Worm (Caenorhabditis elegans) whole organism, midembryonic: Measurements from ENCODE around the gene C02D5.2.

Experiments used
- T22C8.4 ChIP-seq: fragments of 200-800 bp; sonication (Bioruptor generic); IDR thresholded peaks from 2 replicates; pipeline ENCODE4 v1.3.6; 2022; ENCODE audit warnings: missing genetic modification characterization, missing compliant biosample characterization
- cog-1 ChIP-seq: sonication (generic microtip); optimal IDR thresholded peaks from 2 replicates; lab custom pipeline; 2016; ENCODE audit warnings: missing genetic modification characterization, missing compliant biosample characterization
- flt-1 ChIP-seq: fragments of 200-800 bp; sonication (Bioruptor generic); IDR thresholded peaks from 2 replicates; pipeline ENCODE4 v1.3.6; 2022; ENCODE audit warnings: missing genetic modification characterization, missing compliant biosample characterization
- klf-2 ChIP-seq: fragments of 200-800 bp; sonication (Bioruptor generic); conservative IDR thresholded peaks from 2 replicates; pipeline ENCODE4 v1.3.6; 2022; ENCODE audit warnings: missing genetic modification reagents, missing genetic modification characterization, missing compliant biosample characterization
- med-1 ChIP-seq: sonication (generic microtip); optimal IDR thresholded peaks from 2 replicates; lab custom pipeline; 2017; ENCODE audit warnings: missing genetic modification characterization, mild to moderate bottlenecking, missing compliant biosample characterization, antibody characterized with exemption, missing genetic modification reagents; ENCODE audit not compliant: insufficient read depth
- ref-1 ChIP-seq: fragments of 200-800 bp; sonication (Bioruptor generic); conservative IDR thresholded peaks from 2 replicates; pipeline ENCODE4 v1.3.6; 2022; ENCODE audit warnings: missing genetic modification reagents, missing genetic modification characterization, missing compliant biosample characterization
- tab-1 ChIP-seq: fragments of 200-800 bp; sonication (Bioruptor generic); IDR thresholded peaks from 2 replicates; pipeline ENCODE4 v1.3.6; 2022; ENCODE audit warnings: missing genetic modification characterization, missing compliant biosample characterization
- ztf-23 ChIP-seq: fragments of 200-800 bp; sonication (Bioruptor generic); IDR thresholded peaks from 2 replicates; pipeline ENCODE4 v1.3.6; 2022; ENCODE audit warnings: missing genetic modification reagents, missing genetic modification characterization, missing compliant biosample characterization
- ztf-29 ChIP-seq: fragments of 200-800 bp; sonication (Bioruptor generic); IDR thresholded peaks from 2 replicates; pipeline ENCODE4 v1.3.6; 2022; ENCODE audit warnings: missing genetic modification reagents, missing genetic modification characterization, missing compliant biosample characterization

C02D5.2 gene

DNA sequence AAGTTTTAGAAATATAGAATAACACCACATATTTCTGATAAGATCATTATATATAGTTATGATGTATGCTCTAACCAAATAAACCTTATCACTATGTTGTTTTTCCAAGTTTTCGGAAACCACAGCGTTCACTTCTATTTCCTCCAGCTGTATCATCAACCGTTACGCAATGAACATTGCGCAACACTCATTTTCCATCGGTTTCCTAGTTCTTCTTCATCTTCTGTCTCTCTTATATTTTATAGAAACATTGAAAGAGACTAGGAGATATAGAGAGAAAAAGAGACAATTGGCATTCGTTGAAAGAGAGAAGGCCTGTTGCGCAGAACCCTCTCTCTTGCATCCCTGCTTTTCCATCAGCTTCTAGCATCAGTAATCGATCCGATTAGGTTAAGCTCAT is 17.2 kb downstream of the C02D5.2 start:
- no peak for TF ChIP-seq tab-1 (GFP tag; lab: Robert Waterston, UW)
- TF ChIP-seq ztf-23 (GFP tag; lab: Robert Waterston, UW) = no peak

DNA sequence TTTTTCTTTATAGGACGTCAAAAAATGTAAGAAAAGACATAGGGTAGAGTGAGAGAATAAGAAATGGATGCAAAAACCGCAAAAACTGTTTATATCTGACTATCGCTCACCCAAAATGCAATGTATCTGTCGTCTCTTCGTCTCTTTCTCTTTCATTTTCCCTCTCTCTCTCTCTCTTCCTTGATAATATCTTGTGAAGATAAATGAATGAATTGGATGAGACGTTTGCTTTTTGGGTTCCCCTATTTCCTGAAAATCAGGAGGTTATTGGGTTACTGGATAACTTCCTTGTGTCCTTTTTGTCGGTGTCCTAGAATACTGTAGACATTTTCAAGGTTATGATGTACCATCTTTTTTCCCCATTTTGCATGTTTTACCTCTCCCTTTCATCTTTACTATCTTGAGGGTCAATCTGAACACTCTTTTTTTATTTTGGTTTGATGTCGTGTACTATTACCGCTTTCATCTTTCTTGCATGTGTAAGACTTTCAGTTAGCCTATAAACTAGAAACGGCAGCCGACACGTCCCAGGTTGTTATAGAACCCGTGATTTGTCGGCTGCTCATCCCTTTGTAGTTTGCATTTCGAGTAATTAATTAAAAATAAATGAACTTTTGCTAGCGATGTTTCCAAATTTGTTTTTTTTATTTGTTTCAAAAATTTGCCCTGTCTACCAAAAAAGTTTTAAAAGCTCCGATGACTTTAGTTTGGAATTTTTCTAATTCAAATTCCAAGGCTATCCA is 18.4 kb downstream of the C02D5.2 start:
- TF ChIP-seq ref-1 (GFP tag; lab: Robert Waterston, UW) (no peak), T22C8.4 (no peak), klf-2 (GFP tag; lab: Robert Waterston, UW) (no peak), tab-1 (GFP tag; lab: Robert Waterston, UW) (no peak), med-1 (GFP tag; lab: Kevin White, UChicago) (no peak), ztf-29 (no peak), cog-1 (tag; lab: Kevin White, UChicago) (no peak), flt-1 (GFP tag; lab: Robert Waterston, UW) (no peak), ztf-23 (GFP tag; lab: Robert Waterston, UW) (no peak)

DNA sequence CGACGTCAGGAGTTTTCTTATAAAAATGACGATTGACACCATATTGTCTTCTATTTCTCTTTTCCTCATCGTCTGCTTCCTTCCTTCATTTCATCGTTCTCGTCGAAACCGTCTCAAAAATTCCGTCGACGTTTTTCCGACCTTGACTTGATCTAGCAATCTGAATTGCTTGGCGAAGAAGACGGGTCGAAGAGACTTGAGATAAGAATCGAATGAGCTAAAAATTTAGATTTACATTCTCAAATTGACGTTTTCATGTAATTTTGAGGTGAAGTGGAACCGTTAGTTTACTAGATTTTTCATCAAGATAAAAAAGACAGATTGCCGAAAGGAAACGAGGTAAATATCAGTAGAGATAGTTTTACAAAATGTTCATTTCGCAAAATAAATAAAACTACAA is 20.4 kb downstream of the C02D5.2 start:
- TF ChIP-seq T22C8.4 (no peak), ztf-29 (no peak), cog-1 (tag; lab: Kevin White, UChicago) (no peak), klf-2 (GFP tag; lab: Robert Waterston, UW) (no peak), tab-1 (GFP tag; lab: Robert Waterston, UW) (no peak), flt-1 (GFP tag; lab: Robert Waterston, UW) (no peak), med-1 (GFP tag; lab: Kevin White, UChicago) (no peak), ref-1 (GFP tag; lab: Robert Waterston, UW) (no peak), ztf-23 (GFP tag; lab: Robert Waterston, UW) (no peak)

ce11 chrIII:8578381-8578780 is 21.2 kb downstream of the C02D5.2 start:
- no peak for TF ChIP-seq ref-1 (GFP tag; lab: Robert Waterston, UW)
- no peak for TF ChIP-seq ztf-29

- TF ChIP-seq ztf-29 (no peak), flt-1 (GFP tag; lab: Robert Waterston, UW) (no peak), tab-1 (GFP tag; lab: Robert Waterston, UW) (no peak), T22C8.4 (no peak), ref-1 (GFP tag; lab: Robert Waterston, UW) (no peak), cog-1 (tag; lab: Kevin White, UChicago) (no peak), med-1 (GFP tag; lab: Kevin White, UChicago) (no peak), klf-2 (GFP tag; lab: Robert Waterston, UW) (no peak), ztf-23 (GFP tag; lab: Robert Waterston, UW) (no peak)
Observed at ce11 chrIII:8579367-8579766, 22.2 kb downstream of the C02D5.2 start.

- TF ChIP-seq klf-2 (GFP tag; lab: Robert Waterston, UW) (no peak), ztf-29 (no peak), cog-1 (tag; lab: Kevin White, UChicago) (no peak), tab-1 (GFP tag; lab: Robert Waterston, UW) (no peak), ztf-23 (GFP tag; lab: Robert Waterston, UW) (no peak), ref-1 (GFP tag; lab: Robert Waterston, UW) (no peak), flt-1 (GFP tag; lab: Robert Waterston, UW) (no peak)
Observed at ce11 chrIII:8580802-8581201, 23.7 kb downstream of the C02D5.2 start, which contains the start of gene doxa-1. Gene doxa-1 (plus strand): TSS chrIII:8581102.

ce11 chrIII:8588592-8589153 is 31.5 kb downstream of the C02D5.2 start, which contains the start of gene glr-1:
Gene glr-1 (minus strand): TSS chrIII:8588642.
- no peak for TF ChIP-seq T22C8.4
- no peak for TF ChIP-seq tab-1 (GFP tag; lab: Robert Waterston, UW)
- no peak for TF ChIP-seq flt-1 (GFP tag; lab: Robert Waterston, UW)
- no peak for TF ChIP-seq cog-1 (tag; lab: Kevin White, UChicago)
- TF ChIP-seq klf-2 (GFP tag; lab: Robert Waterston, UW) = no peak
- TF ChIP-seq ztf-23 (GFP tag; lab: Robert Waterston, UW) = no peak
- no peak for TF ChIP-seq ztf-29
- no peak for TF ChIP-seq ref-1 (GFP tag; lab: Robert Waterston, UW)
- no peak for TF ChIP-seq med-1 (GFP tag; lab: Kevin White, UChicago)

- TF ChIP-seq ztf-23 (GFP tag; lab: Robert Waterston, UW) (no peak), med-1 (GFP tag; lab: Kevin White, UChicago) (no peak), tab-1 (GFP tag; lab: Robert Waterston, UW) (no peak), ref-1 (GFP tag; lab: Robert Waterston, UW) (no peak), cog-1 (tag; lab: Kevin White, UChicago) (no peak), T22C8.4 (no peak), flt-1 (GFP tag; lab: Robert Waterston, UW) (no peak), klf-2 (GFP tag; lab: Robert Waterston, UW) (no peak), ztf-29 (no peak)
Observed at ce11 chrIII:8589195-8589594, 32.1 kb downstream of the C02D5.2 start, which contains the start of gene fip-3. Gene fip-3 (minus strand): TSS chrIII:8589488.

DNA sequence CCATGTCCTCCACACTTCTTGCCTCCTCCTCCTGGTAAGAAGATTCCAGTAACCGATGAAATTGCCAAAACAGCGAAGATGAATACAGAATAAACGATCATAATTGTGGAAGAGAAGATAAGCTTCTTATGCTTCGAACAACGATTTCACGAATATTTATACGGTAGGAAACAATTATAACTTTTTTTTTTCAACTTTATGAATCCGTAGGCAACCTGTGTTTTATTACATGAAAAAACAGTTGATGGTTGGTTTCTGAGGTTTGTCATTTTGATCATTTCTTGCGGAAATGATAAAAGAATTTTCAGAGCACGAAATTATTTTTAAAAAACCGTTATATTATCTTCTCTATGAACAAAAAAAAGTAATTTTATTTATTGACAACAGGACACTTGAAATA is 33.7 kb downstream of the C02D5.2 start, which contains the start of gene fipr-16:
Gene fipr-16 (minus strand): TSS at position 101 of the 400 bp plus-strand sequence.
- TF ChIP-seq ztf-23 (GFP tag; lab: Robert Waterston, UW) = no peak
- no peak for TF ChIP-seq T22C8.4
- TF ChIP-seq cog-1 (tag; lab: Kevin White, UChicago) = no peak
- no peak for TF ChIP-seq tab-1 (GFP tag; lab: Robert Waterston, UW)
- no peak for TF ChIP-seq flt-1 (GFP tag; lab: Robert Waterston, UW)
- TF ChIP-seq med-1 (GFP tag; lab: Kevin White, UChicago) = no peak
- TF ChIP-seq ref-1 (GFP tag; lab: Robert Waterston, UW) = no peak
- no peak for TF ChIP-seq ztf-29
- no peak for TF ChIP-seq klf-2 (GFP tag; lab: Robert Waterston, UW)
